Worm (Caenorhabditis elegans): ENCODE results near the gene col-98.

Gene col-98

ce11 chrIII:13018619-13019018 is at the start of gene col-98:
Gene col-98 (plus strand): TSS chrIII:13019008.
- TF ChIP-seq sea-1 (GFP tag; conservative IDR thresholded peaks at IDR 0.05), result no peak
- no peak for TF ChIP-seq hmg-4 (GFP tag; optimal IDR thresholded peaks at IDR 0.05)
- no peak for TF ChIP-seq scrt-1 (GFP tag; IDR thresholded peaks at IDR 0.05)
- TF ChIP-seq aly-1 (tag; optimal IDR thresholded peaks at IDR 0.05), result no peak
- no peak for TF ChIP-seq ama-1 (optimal IDR thresholded peaks at IDR 0.05)
- TF ChIP-seq hnd-1 (tag; optimal IDR thresholded peaks at IDR 0.05), result no peak
- no peak for TF ChIP-seq tbx-37 (GFP tag; conservative IDR thresholded peaks at IDR 0.05)
- TF ChIP-seq tbx-11 (GFP tag; IDR thresholded peaks at IDR 0.05), result no peak
- TF ChIP-seq flt-1 (GFP tag; IDR thresholded peaks at IDR 0.05), result no peak
- no peak for TF ChIP-seq pes-1 (GFP tag; IDR thresholded peaks at IDR 0.05)
- TF ChIP-seq hmbx-1 (tag; optimal IDR thresholded peaks at IDR 0.05), result no peak
- no peak for TF ChIP-seq tra-4 (tag; optimal IDR thresholded peaks at IDR 0.05)

- TF ChIP-seq ama-1 (optimal IDR thresholded peaks at IDR 0.05) (no peak), hmbx-1 (tag; optimal IDR thresholded peaks at IDR 0.05) (no peak), tra-4 (tag; optimal IDR thresholded peaks at IDR 0.05) (no peak), B0310.2 (tag; optimal IDR thresholded peaks at IDR 0.05) (no peak), ets-7 (tag; optimal IDR thresholded peaks at IDR 0.05) (no peak), sea-1 (GFP tag; conservative IDR thresholded peaks at IDR 0.05) (no peak), ceh-36 (tag; optimal IDR thresholded peaks at IDR 0.05) (no peak), F13C5.2 (tag; optimal IDR thresholded peaks at IDR 0.05) (no peak), flt-1 (GFP tag; IDR thresholded peaks at IDR 0.05) (no peak), scrt-1 (GFP tag; IDR thresholded peaks at IDR 0.05) (no peak), aly-1 (tag; optimal IDR thresholded peaks at IDR 0.05) (no peak), tbx-11 (GFP tag; IDR thresholded peaks at IDR 0.05) (no peak), tbx-37 (GFP tag; conservative IDR thresholded peaks at IDR 0.05) (no peak), ceh-13 (GFP tag; optimal IDR thresholded peaks at IDR 0.05) (no peak), hnd-1 (tag; optimal IDR thresholded peaks at IDR 0.05) (no peak), hmg-4 (GFP tag; optimal IDR thresholded peaks at IDR 0.05) (no peak), pes-1 (GFP tag; IDR thresholded peaks at IDR 0.05) (no peak)
Observed at ce11 chrIII:12971828-12972379, 46.9 kb upstream of the col-98 start.

DNA sequence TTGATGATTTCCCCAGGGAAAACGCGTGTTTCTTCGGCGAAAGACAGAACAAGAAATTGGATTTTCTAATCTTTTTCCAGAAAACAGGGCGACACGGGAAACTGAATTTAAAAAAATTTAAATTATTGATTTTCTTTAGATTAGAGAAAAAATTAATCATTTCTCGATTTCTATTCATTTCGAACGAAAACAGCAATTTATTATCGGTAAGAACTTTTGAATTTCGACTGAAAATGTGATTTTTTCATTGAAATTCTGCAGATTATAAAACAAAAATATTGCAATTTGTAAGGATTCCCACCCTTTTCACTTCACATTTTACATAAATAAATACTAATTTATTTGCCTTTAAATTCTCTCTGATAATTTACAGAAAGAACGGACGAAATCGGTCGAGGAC is 46.4 kb upstream of the col-98 start, which contains the start of gene bckd-1A:
TSS of gene bckd-1A (minus strand) at position 101 of the 400 bp plus-strand sequence.
- no peak for TF ChIP-seq aly-1 (tag; optimal IDR thresholded peaks at IDR 0.05)

- TF ChIP-seq hnd-1 (tag; optimal IDR thresholded peaks at IDR 0.05) (no peak), aly-1 (tag; optimal IDR thresholded peaks at IDR 0.05) (no peak), ceh-13 (GFP tag; optimal IDR thresholded peaks at IDR 0.05) (no peak), pes-1 (GFP tag; IDR thresholded peaks at IDR 0.05) (no peak), ceh-36 (tag; optimal IDR thresholded peaks at IDR 0.05) (no peak), hmg-4 (GFP tag; optimal IDR thresholded peaks at IDR 0.05) (no peak), sea-1 (GFP tag; conservative IDR thresholded peaks at IDR 0.05) (no peak), scrt-1 (GFP tag; IDR thresholded peaks at IDR 0.05) (no peak), ama-1 (optimal IDR thresholded peaks at IDR 0.05) (no peak), flt-1 (GFP tag; IDR thresholded peaks at IDR 0.05) (no peak), F13C5.2 (tag; optimal IDR thresholded peaks at IDR 0.05) (no peak), tbx-11 (GFP tag; IDR thresholded peaks at IDR 0.05) (no peak), B0310.2 (tag; optimal IDR thresholded peaks at IDR 0.05) (no peak), tra-4 (tag; optimal IDR thresholded peaks at IDR 0.05) (no peak), ets-7 (tag; optimal IDR thresholded peaks at IDR 0.05) (no peak), tbx-37 (GFP tag; conservative IDR thresholded peaks at IDR 0.05) (no peak), hmbx-1 (tag; optimal IDR thresholded peaks at IDR 0.05) (no peak)
Observed at ce11 chrIII:12977559-12977958, 41.2 kb upstream of the col-98 start, which contains the start of gene ZK1010.2. Gene ZK1010.2 (minus strand): TSS chrIII:12977862.

ce11 chrIII:12978473-12979174 is 40.2 kb upstream of the col-98 start, which contains the start of the genes ubq-2 and frg-1:
Gene ubq-2 (minus strand): TSS chrIII:12978523.
Gene frg-1 (plus strand): TSS chrIII:12979162.
- TF ChIP-seq F13C5.2 (tag; optimal IDR thresholded peaks at IDR 0.05) (peak; percentile 44), sea-1 (GFP tag; conservative IDR thresholded peaks at IDR 0.05) (no peak), tbx-37 (GFP tag; conservative IDR thresholded peaks at IDR 0.05) (no peak), B0310.2 (tag; optimal IDR thresholded peaks at IDR 0.05) (no peak), flt-1 (GFP tag; IDR thresholded peaks at IDR 0.05) (no peak), aly-1 (tag; optimal IDR thresholded peaks at IDR 0.05) (no peak), tra-4 (tag; optimal IDR thresholded peaks at IDR 0.05) (no peak)

DNA sequence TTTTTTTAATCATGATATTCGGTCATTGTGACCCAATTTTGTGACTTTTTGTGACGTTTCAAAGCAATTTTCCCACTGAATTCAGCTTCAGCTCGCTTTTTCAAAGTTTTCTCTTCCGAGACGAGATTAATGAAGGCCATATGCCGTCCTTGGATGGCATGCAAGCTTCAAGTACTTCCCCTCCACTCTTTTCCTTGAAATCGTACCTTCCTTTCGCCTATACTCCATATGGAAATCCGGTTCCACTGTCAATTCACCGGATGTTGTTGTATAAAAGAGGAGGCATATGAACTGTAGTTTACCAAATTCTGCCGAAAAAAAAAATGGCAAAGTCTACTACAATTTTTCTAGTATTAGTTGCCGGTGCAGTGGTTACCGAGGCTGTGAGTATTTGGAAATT is 38.0 kb upstream of the col-98 start, which contains the start of gene ZK1010.4:
TSS of gene ZK1010.4 (plus strand) at position 301 of the 400 bp plus-strand sequence.
- TF ChIP-seq flt-1 (GFP tag; IDR thresholded peaks at IDR 0.05) (no peak), ceh-36 (tag; optimal IDR thresholded peaks at IDR 0.05) (no peak), tra-4 (tag; optimal IDR thresholded peaks at IDR 0.05) (no peak), tbx-37 (GFP tag; conservative IDR thresholded peaks at IDR 0.05) (no peak), hmg-4 (GFP tag; optimal IDR thresholded peaks at IDR 0.05) (no peak)

- TF ChIP-seq ets-7 (tag; optimal IDR thresholded peaks at IDR 0.05) (no peak), aly-1 (tag; optimal IDR thresholded peaks at IDR 0.05) (no peak), ceh-36 (tag; optimal IDR thresholded peaks at IDR 0.05) (no peak), ama-1 (optimal IDR thresholded peaks at IDR 0.05) (no peak), scrt-1 (GFP tag; IDR thresholded peaks at IDR 0.05) (no peak), B0310.2 (tag; optimal IDR thresholded peaks at IDR 0.05) (no peak)
Observed at ce11 chrIII:12987418-12987817, 31.4 kb upstream of the col-98 start, which contains the start of gene ZK1010.5. Gene ZK1010.5 (minus strand): TSS chrIII:12987518.

ce11 chrIII:12990997-12991396 is 27.8 kb upstream of the col-98 start, which contains the start of gene ZK1010.12:
Gene ZK1010.12 (plus strand): TSS chrIII:12991297.
- TF ChIP-seq hmbx-1 (tag; optimal IDR thresholded peaks at IDR 0.05), result no peak
- no peak for TF ChIP-seq hnd-1 (tag; optimal IDR thresholded peaks at IDR 0.05)
- no peak for TF ChIP-seq aly-1 (tag; optimal IDR thresholded peaks at IDR 0.05)
- no peak for TF ChIP-seq ets-7 (tag; optimal IDR thresholded peaks at IDR 0.05)
- TF ChIP-seq sea-1 (GFP tag; conservative IDR thresholded peaks at IDR 0.05), result no peak
- TF ChIP-seq scrt-1 (GFP tag; IDR thresholded peaks at IDR 0.05), result no peak
- TF ChIP-seq F13C5.2 (tag; optimal IDR thresholded peaks at IDR 0.05), result no peak
- no peak for TF ChIP-seq tbx-37 (GFP tag; conservative IDR thresholded peaks at IDR 0.05)
- no peak for TF ChIP-seq B0310.2 (tag; optimal IDR thresholded peaks at IDR 0.05)
